Worm (Caenorhabditis elegans): ENCODE data around the gene K05F1.6.

The K05F1.6 gene

DNA sequence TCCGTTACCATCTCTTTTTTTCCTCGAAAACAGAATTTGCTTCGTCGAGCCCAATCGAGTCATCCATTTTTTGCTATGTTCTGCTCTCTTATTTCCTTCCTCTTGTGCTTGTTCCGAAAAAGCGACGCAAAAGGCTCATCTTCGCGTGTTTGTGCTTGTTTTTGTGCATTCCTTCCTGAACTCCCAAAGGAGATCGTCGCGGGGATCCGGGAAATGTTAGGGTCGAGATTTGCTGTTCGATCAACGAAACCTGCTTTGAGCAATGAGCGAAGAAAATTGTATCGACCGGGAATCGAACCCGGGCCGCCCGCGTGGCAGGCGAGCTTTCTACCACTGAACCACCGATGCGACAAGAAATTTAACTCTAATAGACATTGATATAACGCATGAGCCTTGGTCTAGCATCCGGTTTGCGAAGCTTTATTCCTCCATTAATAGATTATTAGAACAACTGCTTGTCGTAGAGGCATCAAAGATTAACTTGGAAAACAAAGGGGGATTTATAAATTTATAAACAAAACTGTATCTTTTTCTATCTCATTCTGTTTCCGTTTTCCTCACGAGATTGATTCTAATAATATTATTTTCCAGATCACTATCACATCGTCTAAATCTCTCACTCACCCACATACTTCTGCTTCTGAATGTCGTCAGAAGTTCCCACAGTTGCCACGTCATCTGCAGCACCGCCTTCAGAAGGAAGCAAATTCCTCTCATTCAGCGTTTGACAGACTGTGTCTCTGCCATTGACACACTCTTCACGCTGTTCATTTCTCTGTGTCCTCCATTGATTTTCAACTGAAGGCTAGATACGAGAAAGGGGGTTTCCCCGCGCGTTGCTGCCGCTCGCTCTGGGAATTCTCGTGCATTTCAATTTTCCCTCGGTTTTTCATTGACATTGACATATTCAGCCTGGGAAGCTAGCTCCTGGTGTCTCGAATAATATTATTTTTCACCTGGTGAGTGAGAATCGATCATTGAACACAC, at the start of gene K05F1.6:
Gene K05F1.6 (plus strand): TSS at position 586 of the 987 bp plus-strand sequence.
- TF ChIP-seq T22C8.4 (GFP tag; IDR thresholded peaks at IDR 0.05) (peak; percentile 60), klf-2 (GFP tag; conservative IDR thresholded peaks at IDR 0.05) (peak; percentile 68; the same call in 1 of the 2 replicates), tab-1 (GFP tag; IDR thresholded peaks at IDR 0.05) (peak; percentile 70; the same call in 1 of the 2 replicates), ztf-23 (GFP tag; IDR thresholded peaks at IDR 0.05) (peak; percentile 84), flt-1 (GFP tag; IDR thresholded peaks at IDR 0.05) (peak; percentile 64; the same call in 1 of the 2 replicates), ztf-29 (GFP tag; IDR thresholded peaks at IDR 0.05) (peak; percentile 42; the same call in 1 of the 2 replicates), med-1 (GFP tag; optimal IDR thresholded peaks at IDR 0.05; ENCODE audit: insufficient read depth) (no peak), cog-1 (tag; optimal IDR thresholded peaks at IDR 0.05) (peak; percentile 58), ref-1 (GFP tag; conservative IDR thresholded peaks at IDR 0.05) (peak; percentile 54; the same call in 1 of the 2 replicates)

DNA sequence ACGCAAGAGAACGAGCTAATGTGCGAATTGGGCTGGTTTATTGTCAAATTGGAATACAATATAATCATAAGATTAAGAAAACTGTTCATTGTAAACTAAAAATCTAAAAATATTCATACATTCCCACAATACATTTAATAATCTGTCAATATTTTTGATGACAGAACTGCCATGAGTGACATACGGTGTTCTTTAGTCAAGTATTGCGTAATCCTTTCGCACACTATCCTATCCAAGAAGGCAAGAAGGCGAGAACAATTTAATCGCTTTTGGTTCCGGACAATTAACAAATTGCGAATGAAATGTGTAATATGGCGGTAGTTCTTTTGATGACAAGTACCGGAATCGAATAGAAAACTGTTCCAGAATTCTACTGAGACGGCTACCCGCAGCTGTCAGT, 47.4 kb upstream of the K05F1.6 start:
- no peak for TF ChIP-seq flt-1 (GFP tag; IDR thresholded peaks at IDR 0.05)
- TF ChIP-seq klf-2 (GFP tag; conservative IDR thresholded peaks at IDR 0.05), result no peak
- TF ChIP-seq ref-1 (GFP tag; conservative IDR thresholded peaks at IDR 0.05), result no peak
- TF ChIP-seq ztf-23 (GFP tag; IDR thresholded peaks at IDR 0.05), result no peak
- TF ChIP-seq ztf-29 (GFP tag; IDR thresholded peaks at IDR 0.05), result no peak
- TF ChIP-seq med-1 (GFP tag; optimal IDR thresholded peaks at IDR 0.05; ENCODE audit: insufficient read depth), result no peak
- no peak for TF ChIP-seq T22C8.4 (GFP tag; IDR thresholded peaks at IDR 0.05)
- TF ChIP-seq tab-1 (GFP tag; IDR thresholded peaks at IDR 0.05), result no peak
- TF ChIP-seq cog-1 (tag; optimal IDR thresholded peaks at IDR 0.05), result no peak

DNA sequence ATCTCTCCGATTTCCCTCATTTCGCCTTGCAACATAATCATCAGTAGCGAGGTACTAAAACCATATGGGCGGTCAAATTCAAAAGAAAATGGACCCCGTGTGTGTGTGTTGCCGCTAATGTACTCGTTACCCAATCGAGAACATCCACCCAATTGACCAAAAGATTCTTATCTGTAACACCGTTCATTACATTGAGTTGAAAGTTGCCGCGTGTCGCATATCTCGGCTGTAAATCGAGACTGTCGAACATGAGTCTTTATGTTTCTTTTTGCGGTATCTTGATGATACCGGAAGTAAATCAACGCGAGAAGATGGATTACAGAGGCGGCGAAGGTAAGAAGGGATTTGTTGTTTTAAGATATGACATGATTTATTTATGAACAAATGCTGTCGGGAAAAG, 46.6 kb upstream of the K05F1.6 start:
- TF ChIP-seq cog-1 (tag; optimal IDR thresholded peaks at IDR 0.05), result no peak
- TF ChIP-seq ref-1 (GFP tag; conservative IDR thresholded peaks at IDR 0.05), result no peak
- no peak for TF ChIP-seq T22C8.4 (GFP tag; IDR thresholded peaks at IDR 0.05)
- no peak for TF ChIP-seq klf-2 (GFP tag; conservative IDR thresholded peaks at IDR 0.05)
- no peak for TF ChIP-seq ztf-23 (GFP tag; IDR thresholded peaks at IDR 0.05)
- TF ChIP-seq tab-1 (GFP tag; IDR thresholded peaks at IDR 0.05), result no peak
- no peak for TF ChIP-seq med-1 (GFP tag; optimal IDR thresholded peaks at IDR 0.05; ENCODE audit: insufficient read depth)
- no peak for TF ChIP-seq ztf-29 (GFP tag; IDR thresholded peaks at IDR 0.05)
- TF ChIP-seq flt-1 (GFP tag; IDR thresholded peaks at IDR 0.05), result no peak

DNA sequence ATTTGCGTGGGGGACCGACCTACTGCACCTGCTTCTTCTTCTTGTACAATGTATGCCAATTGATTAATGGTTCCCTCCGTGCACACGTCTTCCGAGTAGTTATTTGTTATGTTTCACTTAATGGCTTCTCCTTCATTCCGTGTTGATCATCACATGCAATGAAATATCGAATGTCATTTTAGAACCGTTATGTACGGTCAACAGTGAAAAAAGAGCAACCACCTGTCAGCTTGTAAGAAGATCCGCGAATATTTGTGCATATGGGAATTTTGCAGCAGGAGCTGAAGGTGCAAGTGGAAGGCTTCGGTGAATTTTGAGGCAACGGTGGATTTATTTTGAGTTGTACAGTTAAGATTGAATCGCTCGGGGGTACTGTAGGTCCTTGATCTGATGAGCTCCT, 45.7 kb upstream of the K05F1.6 start:
- TF ChIP-seq cog-1 (tag; optimal IDR thresholded peaks at IDR 0.05) (no peak), tab-1 (GFP tag; IDR thresholded peaks at IDR 0.05) (no peak), ztf-29 (GFP tag; IDR thresholded peaks at IDR 0.05) (no peak), ref-1 (GFP tag; conservative IDR thresholded peaks at IDR 0.05) (no peak), flt-1 (GFP tag; IDR thresholded peaks at IDR 0.05) (no peak), med-1 (GFP tag; optimal IDR thresholded peaks at IDR 0.05; ENCODE audit: insufficient read depth) (no peak), klf-2 (GFP tag; conservative IDR thresholded peaks at IDR 0.05) (no peak), ztf-23 (GFP tag; IDR thresholded peaks at IDR 0.05) (no peak), T22C8.4 (GFP tag; IDR thresholded peaks at IDR 0.05) (no peak)

DNA sequence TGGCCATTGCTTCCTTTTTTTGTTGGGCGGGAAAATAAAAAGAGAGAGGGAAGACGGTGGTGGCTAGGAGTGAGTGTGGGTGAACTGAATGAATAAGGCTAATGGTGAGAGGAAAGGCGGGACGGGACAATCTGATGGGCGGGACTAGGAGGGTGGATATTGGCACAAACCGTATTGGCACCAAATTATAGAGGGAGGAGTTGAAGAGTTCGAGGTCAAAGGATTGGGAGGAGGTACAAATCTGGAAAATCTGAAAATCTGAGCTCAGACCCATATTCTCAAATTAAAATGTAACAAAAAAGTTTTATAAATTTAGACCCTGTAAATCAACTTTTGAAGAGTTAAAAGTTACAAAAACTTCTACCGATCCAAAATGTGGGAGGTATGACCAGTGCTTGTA, 43.5 kb upstream of the K05F1.6 start, which contains the start of gene hlh-14:
Gene hlh-14 (minus strand): TSS at position 101 of the 400 bp plus-strand sequence.
- TF ChIP-seq klf-2 (GFP tag; conservative IDR thresholded peaks at IDR 0.05), result no peak
- TF ChIP-seq ztf-29 (GFP tag; IDR thresholded peaks at IDR 0.05), result no peak
- TF ChIP-seq tab-1 (GFP tag; IDR thresholded peaks at IDR 0.05), result no peak
- TF ChIP-seq cog-1 (tag; optimal IDR thresholded peaks at IDR 0.05), result no peak
- TF ChIP-seq T22C8.4 (GFP tag; IDR thresholded peaks at IDR 0.05), result no peak
- TF ChIP-seq ztf-23 (GFP tag; IDR thresholded peaks at IDR 0.05), result no peak
- no peak for TF ChIP-seq med-1 (GFP tag; optimal IDR thresholded peaks at IDR 0.05; ENCODE audit: insufficient read depth)
- no peak for TF ChIP-seq flt-1 (GFP tag; IDR thresholded peaks at IDR 0.05)
- TF ChIP-seq ref-1 (GFP tag; conservative IDR thresholded peaks at IDR 0.05), result no peak

DNA sequence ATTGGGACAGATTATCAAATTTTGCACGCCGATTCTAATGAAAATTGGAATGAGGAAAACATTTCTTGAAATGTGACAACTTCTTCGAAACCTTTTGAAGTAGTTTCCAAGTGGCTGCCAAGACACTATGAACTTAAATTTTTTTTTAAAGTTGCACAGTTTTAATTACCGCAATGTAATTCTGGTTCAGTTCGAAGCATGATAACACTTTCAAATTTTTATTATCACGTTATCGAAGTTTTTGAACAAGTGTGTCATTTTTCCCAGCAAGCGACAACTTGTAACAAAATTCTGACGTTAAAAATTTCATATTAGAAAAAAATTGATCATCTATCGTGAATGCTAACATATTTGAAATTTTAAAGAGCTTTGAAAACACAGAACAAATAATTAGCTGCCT, 39.6 kb upstream of the K05F1.6 start:
- TF ChIP-seq T22C8.4 (GFP tag; IDR thresholded peaks at IDR 0.05), result no peak
- no peak for TF ChIP-seq ztf-23 (GFP tag; IDR thresholded peaks at IDR 0.05)
- TF ChIP-seq cog-1 (tag; optimal IDR thresholded peaks at IDR 0.05), result no peak
- no peak for TF ChIP-seq med-1 (GFP tag; optimal IDR thresholded peaks at IDR 0.05; ENCODE audit: insufficient read depth)
- TF ChIP-seq flt-1 (GFP tag; IDR thresholded peaks at IDR 0.05), result no peak
- no peak for TF ChIP-seq ztf-29 (GFP tag; IDR thresholded peaks at IDR 0.05)
- no peak for TF ChIP-seq ref-1 (GFP tag; conservative IDR thresholded peaks at IDR 0.05)
- no peak for TF ChIP-seq klf-2 (GFP tag; conservative IDR thresholded peaks at IDR 0.05)
- TF ChIP-seq tab-1 (GFP tag; IDR thresholded peaks at IDR 0.05), result no peak

DNA sequence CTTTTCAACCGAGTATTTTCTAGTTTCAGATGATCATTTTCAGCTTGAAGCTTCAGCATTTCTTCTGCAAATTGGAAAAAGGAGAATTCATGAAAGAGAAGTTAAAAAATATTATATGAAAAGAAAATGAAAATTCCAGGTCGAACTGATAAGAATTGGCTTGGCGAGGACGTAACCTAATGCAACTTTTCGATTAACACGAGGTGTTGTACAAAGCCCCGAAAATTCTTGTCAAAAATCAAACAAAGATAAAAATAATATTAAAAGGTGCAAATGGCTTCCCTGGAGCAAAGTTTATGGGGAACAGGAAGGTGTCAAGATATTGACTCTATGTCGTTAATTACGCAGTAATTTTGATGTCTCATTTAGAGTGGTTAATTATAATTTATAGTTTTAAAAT, 38.0 kb upstream of the K05F1.6 start:
- no peak for TF ChIP-seq cog-1 (tag; optimal IDR thresholded peaks at IDR 0.05)

DNA sequence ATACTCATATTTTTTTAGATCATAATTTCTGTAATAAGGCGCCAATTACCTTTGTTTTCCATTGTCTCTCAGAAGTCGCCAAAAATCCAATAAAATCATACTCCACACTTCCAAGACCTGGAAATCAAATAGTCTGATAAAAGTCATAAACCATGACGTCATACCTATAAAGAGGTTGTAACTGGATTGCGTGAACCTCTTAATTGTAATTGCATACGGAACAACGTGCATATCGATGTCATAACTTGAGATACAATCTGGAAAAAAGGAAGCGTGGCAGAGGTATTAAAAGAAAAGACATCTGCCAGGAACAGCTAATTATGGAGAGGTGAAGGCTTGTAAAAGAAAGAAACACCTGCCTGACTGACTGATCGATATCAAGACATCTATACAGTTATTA, 37.2 kb upstream of the K05F1.6 start, which contains the start of gene F10C1.9:
Gene F10C1.9 (minus strand): TSS at position 197 of the 400 bp plus-strand sequence.
- TF ChIP-seq klf-2 (GFP tag; conservative IDR thresholded peaks at IDR 0.05), result no peak
- TF ChIP-seq ref-1 (GFP tag; conservative IDR thresholded peaks at IDR 0.05), result no peak
- TF ChIP-seq ztf-23 (GFP tag; IDR thresholded peaks at IDR 0.05), result no peak
- TF ChIP-seq ztf-29 (GFP tag; IDR thresholded peaks at IDR 0.05), result no peak
- no peak for TF ChIP-seq med-1 (GFP tag; optimal IDR thresholded peaks at IDR 0.05; ENCODE audit: insufficient read depth)
- no peak for TF ChIP-seq flt-1 (GFP tag; IDR thresholded peaks at IDR 0.05)
- no peak for TF ChIP-seq T22C8.4 (GFP tag; IDR thresholded peaks at IDR 0.05)
- no peak for TF ChIP-seq cog-1 (tag; optimal IDR thresholded peaks at IDR 0.05)
- no peak for TF ChIP-seq tab-1 (GFP tag; IDR thresholded peaks at IDR 0.05)

DNA sequence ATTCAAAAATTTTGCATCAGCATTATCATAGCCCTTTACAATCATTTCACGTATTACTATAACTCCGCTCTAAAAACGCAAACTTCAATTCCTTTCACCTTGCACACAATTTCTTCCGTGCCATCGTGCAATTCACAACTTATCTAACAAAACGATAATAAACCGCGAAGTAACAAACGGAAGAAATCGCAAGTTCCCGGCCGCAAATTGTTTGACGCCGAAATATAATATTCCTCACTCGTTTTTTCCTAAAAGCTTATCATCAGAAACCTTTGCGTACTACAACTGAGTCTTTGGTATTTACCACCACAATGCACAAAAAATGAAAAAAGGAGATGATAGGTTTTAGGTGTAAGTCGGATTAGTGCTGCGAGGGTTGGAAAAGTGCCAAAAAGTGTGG, 35.0 kb upstream of the K05F1.6 start:
- TF ChIP-seq flt-1 (GFP tag; IDR thresholded peaks at IDR 0.05) (no peak), ztf-23 (GFP tag; IDR thresholded peaks at IDR 0.05) (no peak), ztf-29 (GFP tag; IDR thresholded peaks at IDR 0.05) (no peak), cog-1 (tag; optimal IDR thresholded peaks at IDR 0.05) (no peak), med-1 (GFP tag; optimal IDR thresholded peaks at IDR 0.05; ENCODE audit: insufficient read depth) (no peak), klf-2 (GFP tag; conservative IDR thresholded peaks at IDR 0.05) (no peak), T22C8.4 (GFP tag; IDR thresholded peaks at IDR 0.05) (no peak), tab-1 (GFP tag; IDR thresholded peaks at IDR 0.05) (no peak), ref-1 (GFP tag; conservative IDR thresholded peaks at IDR 0.05) (no peak)
